Worm (Caenorhabditis elegans): Measurements from ENCODE around the gene aos-1.

Gene aos-1

DNA sequence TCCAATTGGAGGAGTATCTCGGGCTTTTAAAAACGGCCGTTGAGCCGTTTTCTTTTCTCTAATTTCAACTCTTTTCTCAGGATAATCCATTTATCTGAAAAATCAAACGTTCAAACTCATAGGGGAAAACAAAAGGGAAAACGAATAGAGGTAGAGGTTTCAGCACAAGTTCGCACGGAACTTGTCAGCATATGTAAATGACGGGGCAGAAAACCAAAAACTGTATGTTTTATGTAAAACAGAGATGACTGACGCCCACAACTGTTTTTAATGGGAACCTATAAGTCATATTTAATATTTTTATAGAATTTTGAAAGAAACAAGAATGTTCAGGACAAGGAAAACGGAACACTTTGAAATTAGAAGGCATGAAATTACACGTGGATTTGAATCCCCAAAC lies 36.3 kb upstream of the aos-1 start, which contains the start of gene C51E3.6:
Gene C51E3.6 (minus strand): TSS at position 101 of the 400 bp plus-strand sequence.
- TF ChIP-seq lin-35 (GFP tag; optimal IDR thresholded peaks at IDR 0.05) (no peak), ceh-82 (tag; optimal IDR thresholded peaks at IDR 0.05) (no peak), nhr-77 (tag; optimal IDR thresholded peaks at IDR 0.05) (no peak), nhr-28 (tag; optimal IDR thresholded peaks at IDR 0.05) (no peak), mef-2 (tag; optimal IDR thresholded peaks at IDR 0.05) (no peak), C16A3.4 (tag; optimal IDR thresholded peaks at IDR 0.05) (no peak), jun-1 (tag; optimal IDR thresholded peaks at IDR 0.05) (no peak), elt-3 (tag; optimal IDR thresholded peaks at IDR 0.05) (no peak), pqm-1 (tag; optimal IDR thresholded peaks at IDR 0.05) (no peak), sup-37 (GFP tag; optimal IDR thresholded peaks at IDR 0.05) (no peak), Y116A8C.19 (tag; optimal IDR thresholded peaks at IDR 0.05; ENCODE audit: borderline replicate concordance) (no peak), mdl-1 (tag; optimal IDR thresholded peaks at IDR 0.05) (no peak), vab-15 (tag; optimal IDR thresholded peaks at IDR 0.05) (no peak)

DNA sequence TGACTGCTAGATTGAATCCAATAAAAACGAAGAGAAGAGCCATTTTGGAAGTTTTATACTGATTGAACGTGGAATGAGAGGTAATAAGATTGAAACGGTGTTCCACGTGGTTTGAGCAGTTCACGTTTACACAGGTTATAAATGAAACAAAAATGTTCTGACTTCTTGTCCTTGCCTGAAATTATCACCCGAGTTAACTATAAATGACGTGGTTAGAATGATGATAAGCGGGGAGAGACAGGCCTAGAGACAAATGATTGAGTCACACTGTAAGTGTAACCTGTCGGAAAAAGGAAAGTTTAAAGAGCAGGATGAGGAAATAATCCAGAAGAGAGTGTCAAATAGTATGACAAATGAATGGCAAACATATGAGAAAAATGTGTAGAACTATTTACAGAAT lies 30.9 kb upstream of the aos-1 start, which contains the start of gene C51E3.10:
Gene C51E3.10 (minus strand): TSS at position 181 of the 400 bp plus-strand sequence.
- peak; percentile 59 for TF ChIP-seq elt-2 (tag; optimal IDR thresholded peaks at IDR 0.05)
- TF ChIP-seq lin-35 (GFP tag; optimal IDR thresholded peaks at IDR 0.05): peak in 1 of 2 experiments; percentile 12
- TF ChIP-seq grh-1 (GFP tag; IDR thresholded peaks at IDR 0.05): no peak

DNA sequence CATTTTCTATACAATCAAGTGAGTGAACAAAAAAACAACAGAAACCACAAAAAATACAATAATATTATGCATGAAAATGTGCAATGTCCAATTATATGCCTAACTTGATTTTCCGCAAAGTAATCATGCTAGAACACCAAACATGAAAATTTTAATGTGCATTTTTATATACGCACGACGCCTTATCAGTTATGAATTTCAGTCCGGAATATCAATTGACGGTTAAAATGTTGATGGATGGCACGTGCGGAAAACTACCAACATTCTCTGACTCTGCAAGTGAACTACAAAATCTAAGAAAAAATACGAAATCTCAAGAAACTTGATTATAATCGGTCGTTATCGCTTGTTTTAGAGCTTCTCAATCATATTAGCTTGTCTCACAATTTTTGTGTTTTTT lies 29.9 kb upstream of the aos-1 start:
- TF ChIP-seq dpl-1 (GFP tag; optimal IDR thresholded peaks at IDR 0.05) (no peak), elt-2 (tag; optimal IDR thresholded peaks at IDR 0.05) (peak; percentile 65), lir-3 (tag; optimal IDR thresholded peaks at IDR 0.05; ENCODE audit: poor library complexity) (no peak), ceh-82 (tag; optimal IDR thresholded peaks at IDR 0.05) (no peak)

DNA sequence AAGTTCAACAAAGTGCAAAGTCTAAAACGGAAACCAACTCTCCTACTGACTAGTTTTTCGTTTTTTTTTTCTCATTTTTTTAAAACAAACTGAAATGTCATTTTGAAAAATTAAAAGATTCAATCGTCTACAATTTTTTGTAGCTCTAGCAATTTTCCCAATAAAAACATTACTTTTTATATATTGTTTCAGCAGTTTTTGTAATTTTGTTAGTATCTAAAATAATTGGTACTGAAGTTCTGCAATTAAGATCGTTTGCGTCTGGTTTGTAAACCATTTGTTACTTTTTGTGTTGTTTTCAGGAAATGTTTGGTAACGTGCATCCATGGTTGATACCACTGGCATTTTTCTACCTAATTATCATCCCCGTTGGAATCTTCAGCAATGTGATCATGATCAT lies 28.4 kb upstream of the aos-1 start, which contains the start of gene srsx-30:
Gene srsx-30 (plus strand): TSS at position 301 of the 400 bp plus-strand sequence.
- TF ChIP-seq sup-37 (GFP tag; optimal IDR thresholded peaks at IDR 0.05): no peak
- TF ChIP-seq ceh-90 (tag; optimal IDR thresholded peaks at IDR 0.05): no peak
- TF ChIP-seq elt-3 (tag; optimal IDR thresholded peaks at IDR 0.05): no peak
- no peak for TF ChIP-seq dpl-1 (GFP tag; optimal IDR thresholded peaks at IDR 0.05)
- no peak for TF ChIP-seq isw-1 (GFP tag; IDR thresholded peaks at IDR 0.05)
- TF ChIP-seq efl-3 (GFP tag; optimal IDR thresholded peaks at IDR 0.05): no peak
- TF ChIP-seq zip-4 (GFP tag; optimal IDR thresholded peaks at IDR 0.05): no peak
- no peak for TF ChIP-seq lin-13 (GFP tag; optimal IDR thresholded peaks at IDR 0.05)

DNA sequence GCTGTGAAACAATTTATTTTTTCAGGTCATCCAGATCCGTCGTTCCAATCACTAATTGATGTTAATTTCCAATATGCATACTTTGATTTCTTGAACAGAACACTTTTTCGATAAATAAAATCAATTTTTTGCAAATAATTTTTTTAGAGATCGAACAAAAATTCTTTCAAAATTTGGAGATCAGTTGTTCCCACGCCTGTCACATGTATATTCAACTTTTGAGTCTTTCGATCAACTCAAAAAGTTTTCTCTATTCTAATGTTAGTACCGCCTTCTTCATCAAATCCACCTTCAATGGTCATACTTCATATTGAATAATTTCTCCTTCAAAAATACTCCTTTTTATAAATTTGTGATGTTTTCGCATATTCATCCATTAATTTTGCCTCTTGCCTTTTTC lies 24.6 kb upstream of the aos-1 start, which contains the start of gene srsx-29:
Gene srsx-29 (plus strand): TSS at position 301 of the 400 bp plus-strand sequence.
- TF ChIP-seq lin-39 (tag; optimal IDR thresholded peaks at IDR 0.05) (no peak), rnt-1 (tag; optimal IDR thresholded peaks at IDR 0.05) (no peak), pqm-1 (tag; optimal IDR thresholded peaks at IDR 0.05) (no peak), dpl-1 (GFP tag; optimal IDR thresholded peaks at IDR 0.05) (no peak), nhr-85 (tag) (no peak), C34B4.2 (tag; optimal IDR thresholded peaks at IDR 0.05) (no peak), nhr-76 (tag; optimal IDR thresholded peaks at IDR 0.05) (no peak), aly-2 (tag; optimal IDR thresholded peaks at IDR 0.05) (no peak), lin-15B (tag; optimal IDR thresholded peaks at IDR 0.05) (no peak), nhr-28 (tag; optimal IDR thresholded peaks at IDR 0.05) (no peak)

DNA sequence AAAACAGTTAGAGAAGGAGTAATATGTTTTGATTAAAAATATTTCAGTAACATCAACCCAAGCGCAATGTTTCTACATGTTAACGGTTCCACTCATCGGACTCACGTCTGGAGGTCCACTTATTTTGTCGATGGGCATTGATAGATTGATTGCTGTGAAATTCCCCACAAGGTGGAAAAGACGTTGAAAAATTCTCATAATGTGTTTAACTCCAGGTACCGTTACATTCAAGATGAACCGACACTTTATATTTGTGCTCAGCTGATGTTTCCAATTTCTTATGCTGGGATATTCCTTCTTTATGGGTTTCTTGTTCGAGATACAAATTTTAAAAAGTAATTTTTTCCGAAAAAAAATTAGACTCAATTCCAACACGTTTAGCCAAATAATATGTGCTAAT lies 23.0 kb upstream of the aos-1 start:
- no peak for TF ChIP-seq jun-1 (tag; optimal IDR thresholded peaks at IDR 0.05)
- no peak for TF ChIP-seq hlh-17 (GFP tag; optimal IDR thresholded peaks at IDR 0.05; ENCODE audit: borderline replicate concordance)
- TF ChIP-seq aly-2 (tag; optimal IDR thresholded peaks at IDR 0.05): no peak
- TF ChIP-seq fkh-8 (tag; optimal IDR thresholded peaks at IDR 0.05): no peak
- TF ChIP-seq ceh-88 (GFP tag; IDR thresholded peaks at IDR 0.05): no peak
- no peak for TF ChIP-seq pqm-1 (tag; optimal IDR thresholded peaks at IDR 0.05)
- no peak for TF ChIP-seq sox-4 (tag; optimal IDR thresholded peaks at IDR 0.05)
- no peak for TF ChIP-seq nhr-11 (tag; optimal IDR thresholded peaks at IDR 0.05)
- no peak for TF ChIP-seq nhr-77 (tag; optimal IDR thresholded peaks at IDR 0.05)
- TF ChIP-seq ceh-63 (GFP tag; optimal IDR thresholded peaks at IDR 0.05): no peak
- TF ChIP-seq zag-1 (tag; optimal IDR thresholded peaks at IDR 0.05): no peak
- TF ChIP-seq unc-86 (tag; optimal IDR thresholded peaks at IDR 0.05): no peak
- TF ChIP-seq elt-2 (tag; optimal IDR thresholded peaks at IDR 0.05): no peak
- TF ChIP-seq mab-9 (GFP tag; IDR thresholded peaks at IDR 0.05): no peak
- no peak for TF ChIP-seq tbx-2 (tag; optimal IDR thresholded peaks at IDR 0.05)
- no peak for TF ChIP-seq nhr-71 (tag; optimal IDR thresholded peaks at IDR 0.05)
- TF ChIP-seq ztf-11 (tag; optimal IDR thresholded peaks at IDR 0.05): no peak
- no peak for TF ChIP-seq mdl-1 (tag; optimal IDR thresholded peaks at IDR 0.05)
- no peak for TF ChIP-seq unc-30 (tag; optimal IDR thresholded peaks at IDR 0.05)

Data from whole organism, L1 larva.